Fruit fly (Drosophila melanogaster) S2 (cell line): ENCODE results near the gene S6KL.

Experiments used
- CG8478 ChIP-seq: fragments of >200 bp; optimal IDR thresholded peaks from 2 replicates; lab custom pipeline; 2018
- CTCF ChIP-seq, 2 experiments: fragments of >200 bp; optimal IDR thresholded peaks; 2 replicates each; lab custom pipeline; 2018

The S6KL gene

dm6 chrX:18789353-18790210 lies 1.3 kb downstream of the S6KL start:
- TF ChIP-seq CG8478 (lab: Kevin White, UChicago), result no peak
- TF ChIP-seq CTCF (optimal IDR thresholded peaks at IDR 0.05; lab: Kevin White, UChicago), result no peak

- TF ChIP-seq CG8478 (lab: Kevin White, UChicago) (no peak), CTCF (optimal IDR thresholded peaks at IDR 0.05; lab: Kevin White, UChicago) (no peak)
These were observed 3.1 kb downstream of the S6KL start, which contains the start of gene Atg101 for dm6 chrX:18791368-18791767. Gene Atg101, plus strand, starts transcription at chrX:18791668.

dm6 chrX:18797567-18797966 lies 9.3 kb downstream of the S6KL start, which contains the start of gene bnb:
Gene bnb, minus strand, starts transcription at chrX:18797687.
- TF ChIP-seq CTCF (optimal IDR thresholded peaks at IDR 0.05; lab: Kevin White, UChicago) (no peak), CG8478 (lab: Kevin White, UChicago) (no peak)

- TF ChIP-seq CG8478 (lab: Kevin White, UChicago) (no peak), CTCF (optimal IDR thresholded peaks at IDR 0.05; lab: Kevin White, UChicago) (no peak)
These were observed 11.1 kb downstream of the S6KL start for dm6 chrX:18799307-18799855.

dm6 chrX:18800167-18800566 lies 11.9 kb downstream of the S6KL start:
- TF ChIP-seq CTCF (optimal IDR thresholded peaks at IDR 0.05; lab: Kevin White, UChicago), result no peak
- no peak for TF ChIP-seq CG8478 (lab: Kevin White, UChicago)

dm6 chrX:18801293-18801692 lies 13.0 kb downstream of the S6KL start:
- TF ChIP-seq CTCF (optimal IDR thresholded peaks at IDR 0.05; lab: Kevin White, UChicago), result no peak

- no peak for TF ChIP-seq CG8478 (lab: Kevin White, UChicago)
- TF ChIP-seq CTCF (optimal IDR thresholded peaks at IDR 0.05; lab: Kevin White, UChicago), result peak; percentile 53 to 58
These were observed 16.8 kb downstream of the S6KL start for dm6 chrX:18805036-18805435.

dm6 chrX:18806365-18806764 lies 18.1 kb downstream of the S6KL start, which contains the start of gene CG7058:
Gene CG7058, plus strand, starts transcription at chrX:18806694.
- no peak for TF ChIP-seq CG8478 (lab: Kevin White, UChicago)
- TF ChIP-seq CTCF (optimal IDR thresholded peaks at IDR 0.05; lab: Kevin White, UChicago), result no peak

dm6 chrX:18812111-18812510 lies 23.8 kb downstream of the S6KL start:
- TF ChIP-seq CG8478 (lab: Kevin White, UChicago) (no peak), CTCF (optimal IDR thresholded peaks at IDR 0.05; lab: Kevin White, UChicago) (no peak)

- no peak for TF ChIP-seq CTCF (optimal IDR thresholded peaks at IDR 0.05; lab: Kevin White, UChicago)
- TF ChIP-seq CG8478 (lab: Kevin White, UChicago), result no peak
These were observed 24.8 kb downstream of the S6KL start, which contains the start of gene CG42450 for dm6 chrX:18813049-18813448. Gene CG42450, plus strand, starts transcription at chrX:18813297.

dm6 chrX:18814373-18814772 lies 26.1 kb downstream of the S6KL start:
- no peak for TF ChIP-seq CG8478 (lab: Kevin White, UChicago)
- no peak for TF ChIP-seq CTCF (optimal IDR thresholded peaks at IDR 0.05; lab: Kevin White, UChicago)

dm6 chrX:18814944-18815343 lies 26.7 kb downstream of the S6KL start:
- TF ChIP-seq CG8478 (lab: Kevin White, UChicago) (no peak), CTCF (optimal IDR thresholded peaks at IDR 0.05; lab: Kevin White, UChicago) (no peak)

dm6 chrX:18830396-18830795 lies 42.1 kb downstream of the S6KL start, which contains the start of gene CG7101:
Gene CG7101, plus strand, starts transcription at chrX:18830591.
- TF ChIP-seq CG8478 (lab: Kevin White, UChicago) (no peak), CTCF (optimal IDR thresholded peaks at IDR 0.05; lab: Kevin White, UChicago) (no peak)

dm6 chrX:18832371-18832852 lies 44.1 kb downstream of the S6KL start, which contains the start of gene Pvf1:
Gene Pvf1, plus strand, starts transcription at chrX:18832682.
- no peak for TF ChIP-seq CTCF (optimal IDR thresholded peaks at IDR 0.05; lab: Kevin White, UChicago)
- no peak for TF ChIP-seq CG8478 (lab: Kevin White, UChicago)

- no peak for TF ChIP-seq CG8478 (lab: Kevin White, UChicago)
- TF ChIP-seq CTCF (optimal IDR thresholded peaks at IDR 0.05; lab: Kevin White, UChicago), result no peak
These were observed 46.1 kb downstream of the S6KL start for dm6 chrX:18834399-18834798.
